Worm (Caenorhabditis elegans) whole organism, young adult: Measurements from ENCODE around the gene nhr-108.
A peak's percentile ranks its signal among the peaks of the same experiment; 100 is the strongest.

Experiments
- B0261.1 ChIP-seq: sonication (generic microtip); optimal IDR thresholded peaks from 2 replicates; lab custom pipeline; 2016; ENCODE audit warnings: mild to moderate bottlenecking, missing genetic modification characterization, moderate library complexity, missing compliant biosample characterization
- B0336.3 ChIP-seq: fragments of 200-800 bp; sonication (Bioruptor generic); IDR thresholded peaks from 2 replicates; pipeline ENCODE4 v1.3.6; 2022; ENCODE audit warnings: missing genetic modification characterization, missing compliant biosample characterization
- F22D6.2 ChIP-seq: sonication (generic microtip); optimal IDR thresholded peaks from 2 replicates; lab custom pipeline; 2016; ENCODE audit warnings: mild to moderate bottlenecking, missing genetic modification characterization, missing compliant biosample characterization
- F37B4.10 ChIP-seq: fragments of 200-800 bp; sonication (Bioruptor generic); IDR thresholded peaks from 2 replicates; pipeline ENCODE4 v1.3.6; 2022; ENCODE audit warnings: missing genetic modification characterization, missing compliant biosample characterization
- F49E8.2 ChIP-seq: sonication (generic microtip); optimal IDR thresholded peaks from 3 replicates; lab custom pipeline; 2017; ENCODE audit warnings: missing genetic modification characterization, mild to moderate bottlenecking, missing compliant biosample characterization, antibody characterized with exemption, moderate library complexity; ENCODE audit not compliant: insufficient read depth
- F55B11.4 ChIP-seq: sonication (generic microtip); optimal IDR thresholded peaks from 2 replicates; lab custom pipeline; 2016; ENCODE audit warnings: missing compliant biosample characterization, missing genetic modification characterization, borderline replicate concordance; ENCODE audit not compliant: insufficient read depth
- F57C9.4 ChIP-seq: sonication (generic microtip); optimal IDR thresholded peaks from 2 replicates; lab custom pipeline; 2017; ENCODE audit warnings: mild to moderate bottlenecking, missing genetic modification characterization, missing compliant biosample characterization
- akir-1 ChIP-seq: fragments of 200-800 bp; sonication (Bioruptor generic); optimal IDR thresholded peaks from 2 replicates; lab custom pipeline; 2018; ENCODE audit warnings: mild to moderate bottlenecking, missing genetic modification characterization, moderate library complexity, missing compliant biosample characterization
- attf-5 ChIP-seq: fragments of 200-800 bp; sonication (Bioruptor generic); optimal IDR thresholded peaks from 2 replicates; lab custom pipeline; 2018; ENCODE audit warnings: mild to moderate bottlenecking, missing genetic modification characterization, missing compliant biosample characterization
- ccch-3 ChIP-seq: fragments of 200-800 bp; sonication (Bioruptor generic); optimal IDR thresholded peaks from 2 replicates; lab custom pipeline; 2018; ENCODE audit warnings: mild to moderate bottlenecking, missing genetic modification characterization, missing compliant biosample characterization
- cebp-1 ChIP-seq, 2 experiments: fragments of 200-800 bp in 1 of 2; sonication (Bioruptor generic) in 1 of 2; sonication (generic microtip) in 1 of 2; IDR thresholded peaks in 1 of 2; optimal IDR thresholded peaks in 1 of 2; 2 replicates each; pipeline versions ENCODE4 v1.3.6 to Lab custom; 2017 to 2022; ENCODE audit warnings: missing compliant biosample characterization in 2 of 2, missing genetic modification characterization in 2 of 2, mild to moderate bottlenecking in 1 of 2, missing genetic modification reagents in 1 of 2, moderate library complexity in 1 of 2
- cebp-2 ChIP-seq: fragments of 200-800 bp; sonication (Bioruptor generic); IDR thresholded peaks from 2 replicates; pipeline ENCODE4 v1.3.6; 2022; ENCODE audit warnings: missing genetic modification characterization, missing compliant biosample characterization
- ceh-100 ChIP-seq: fragments of 200-800 bp; sonication (Bioruptor generic); IDR thresholded peaks from 2 replicates; pipeline ENCODE4 v1.3.6; 2022; ENCODE audit warnings: missing genetic modification reagents, missing genetic modification characterization, missing compliant biosample characterization
- ceh-58 ChIP-seq: fragments of 200-800 bp; sonication (Bioruptor generic); IDR thresholded peaks from 2 replicates; pipeline ENCODE4 v1.3.6; 2022; ENCODE audit warnings: missing genetic modification characterization, missing compliant biosample characterization
- ceh-91 ChIP-seq: fragments of 200-800 bp; sonication (Bioruptor generic); IDR thresholded peaks from 2 replicates; pipeline ENCODE4 v1.3.6; 2022; ENCODE audit warnings: missing genetic modification reagents, missing genetic modification characterization, missing compliant biosample characterization
- hlh-26 ChIP-seq: fragments of 200-800 bp; sonication (Bioruptor generic); conservative IDR thresholded peaks from 2 replicates; pipeline ENCODE4 v1.3.6; 2022; ENCODE audit warnings: missing genetic modification reagents, missing genetic modification characterization, missing compliant biosample characterization
- hmg-1.2 ChIP-seq: fragments of 200-800 bp; sonication (Bioruptor generic); IDR thresholded peaks from 2 replicates; pipeline ENCODE4 v1.3.6; 2022; ENCODE audit warnings: missing genetic modification reagents, missing genetic modification characterization, missing compliant biosample characterization
- lin-35 ChIP-seq, 3 experiments: fragments of 150-350 bp in 2 of 3; sonication (generic microtip) in 1 of 3; optimal IDR thresholded peaks; 2 replicates each; lab custom pipeline; 2014 to 2018; ENCODE audit warnings: missing biosample characterization in 3 of 3, missing genetic modification characterization in 3 of 3, missing genetic modification reagents in 3 of 3
- lsl-1 ChIP-seq: fragments of 200-800 bp; sonication (Bioruptor generic); optimal IDR thresholded peaks from 2 replicates; lab custom pipeline; 2018; ENCODE audit warnings: mild to moderate bottlenecking, missing genetic modification characterization, moderate library complexity, missing compliant biosample characterization
- madf-10 ChIP-seq: sonication (generic microtip); optimal IDR thresholded peaks from 2 replicates; lab custom pipeline; 2016; ENCODE audit warnings: mild to moderate bottlenecking, missing genetic modification characterization, missing compliant biosample characterization
- mcd-1 ChIP-seq: fragments of 200-800 bp; sonication (Bioruptor generic); IDR thresholded peaks from 2 replicates; pipeline ENCODE4 v1.3.6; 2022; ENCODE audit warnings: missing genetic modification reagents, missing genetic modification characterization, missing compliant biosample characterization
- nhr-179 ChIP-seq: sonication (generic microtip); optimal IDR thresholded peaks from 2 replicates; lab custom pipeline; 2016; ENCODE audit warnings: mild to moderate bottlenecking, missing genetic modification characterization, missing compliant biosample characterization
- nhr-80 ChIP-seq: sonication (generic microtip); optimal IDR thresholded peaks from 2 replicates; lab custom pipeline; 2016; ENCODE audit warnings: missing genetic modification characterization, missing compliant biosample characterization
- pha-4 ChIP-seq: fragments of 150-350 bp; sonication (generic microtip); optimal IDR thresholded peaks from 2 replicates; lab custom pipeline; 2014; ENCODE audit warnings: missing biosample characterization, missing genetic modification reagents, missing genetic modification characterization
- repo-1 ChIP-seq: sonication (generic microtip); optimal IDR thresholded peaks from 2 replicates; lab custom pipeline; 2017; ENCODE audit warnings: mild to moderate bottlenecking, missing genetic modification characterization, missing compliant biosample characterization
- snpc-1.3 ChIP-seq: sonication (generic microtip); optimal IDR thresholded peaks from 2 replicates; lab custom pipeline; 2017; ENCODE audit warnings: missing genetic modification characterization, mild to moderate bottlenecking, missing compliant biosample characterization, antibody characterized with exemption, moderate library complexity, missing genotype, missing genetic modification reagents; ENCODE audit not compliant: insufficient read depth
- tlf-1 ChIP-seq: fragments of 200-800 bp; sonication (Bioruptor generic); optimal IDR thresholded peaks from 2 replicates; lab custom pipeline; 2018; ENCODE audit warnings: mild to moderate bottlenecking, missing genetic modification characterization, missing compliant biosample characterization
- xnd-1 ChIP-seq: sonication (generic microtip); optimal IDR thresholded peaks from 2 replicates; lab custom pipeline; 2016; ENCODE audit warnings: missing genotype, missing genetic modification reagents, missing genetic modification characterization, missing compliant biosample characterization
- zim-3 ChIP-seq: sonication (generic microtip); optimal IDR thresholded peaks from 2 replicates; lab custom pipeline; 2017; ENCODE audit warnings: mild to moderate bottlenecking, missing genetic modification characterization, moderate library complexity, missing compliant biosample characterization
- ztf-26 ChIP-seq: sonication (generic microtip); optimal IDR thresholded peaks from 2 replicates; lab custom pipeline; 2017; ENCODE audit warnings: missing genetic modification characterization, missing compliant biosample characterization
- ztf-28 ChIP-seq: fragments of 200-800 bp; sonication (Bioruptor generic); IDR thresholded peaks from 2 replicates; pipeline ENCODE4 v1.3.6; 2022; ENCODE audit warnings: missing genetic modification reagents, missing genetic modification characterization, missing compliant biosample characterization

nhr-108 gene

ce11 chrV:15967542-15967941 is 43.3 kb upstream of the nhr-108 start, which contains the start of gene sri-1:
Gene sri-1, minus strand, starts transcription at chrV:15967642.
- no peak for TF ChIP-seq cebp-2 (GFP tag; lab: Robert Waterston, UW)
- TF ChIP-seq ccch-3 (GFP tag; lab: Kevin White, UChicago) = no peak
- no peak for TF ChIP-seq nhr-179 (tag; lab: Kevin White, UChicago)
- TF ChIP-seq lsl-1 (GFP tag; lab: Kevin White, UChicago) = no peak
- no peak for TF ChIP-seq F57C9.4

ce11 chrV:15965114-15965513 is 40.8 kb upstream of the nhr-108 start, which contains the start of gene sri-2:
Gene sri-2, minus strand, starts transcription at chrV:15965214.
- TF ChIP-seq hlh-26 (GFP tag; lab: Robert Waterston, UW) = no peak
- no peak for TF ChIP-seq F37B4.10 (GFP tag; lab: Robert Waterston, UW)
- no peak for TF ChIP-seq cebp-1 (GFP tag; IDR thresholded peaks at IDR 0.05; lab: Robert Waterston, UW)
- TF ChIP-seq cebp-1 (tag; optimal IDR thresholded peaks at IDR 0.05; lab: Kevin White, UChicago) = no peak
- TF ChIP-seq F49E8.2 (tag; lab: Kevin White, UChicago) = no peak
- TF ChIP-seq B0336.3 (GFP tag; lab: Robert Waterston, UW) = no peak
- no peak for TF ChIP-seq ztf-28 (GFP tag; lab: Robert Waterston, UW)
- no peak for TF ChIP-seq tlf-1 (GFP tag; lab: Kevin White, UChicago)
- no peak for TF ChIP-seq ceh-91
- no peak for TF ChIP-seq mcd-1 (GFP tag; lab: Robert Waterston, UW)
- no peak for TF ChIP-seq pha-4 (tag; lab: Kevin White, UChicago)
- TF ChIP-seq, all 124 proteins: peak for 0

- TF ChIP-seq repo-1 (tag; lab: Kevin White, UChicago) (no peak), hmg-1.2 (GFP tag; lab: Robert Waterston, UW) (peak; percentile 70; the same call in 1 of the 2 replicates)
These were observed 35.2 kb upstream of the nhr-108 start for ce11 chrV:15959456-15959855.

- TF ChIP-seq nhr-80 (no peak), lin-35 (GFP tag; optimal IDR thresholded peaks at IDR 0.05; lab: Kevin White, UChicago) (no peak), snpc-1.3 (tag; lab: Kevin White, UChicago) (no peak), hlh-26 (GFP tag; lab: Robert Waterston, UW) (no peak)
These were observed 32.8 kb upstream of the nhr-108 start, which contains the start of gene F36G9.3 for ce11 chrV:15957098-15957497. Gene F36G9.3, plus strand, starts transcription at chrV:15957398.

ce11 chrV:15955497-15955896 is 31.2 kb upstream of the nhr-108 start, which contains the start of gene srh-186:
Gene srh-186, plus strand, starts transcription at chrV:15955797.
- TF ChIP-seq madf-10 = no peak
- no peak for TF ChIP-seq ztf-26 (tag; lab: Kevin White, UChicago)
- no peak for TF ChIP-seq akir-1 (GFP tag; lab: Kevin White, UChicago)
- TF ChIP-seq, all 124 proteins: peak for 0

- TF ChIP-seq ceh-58 (GFP tag; lab: Robert Waterston, UW) = no peak
- TF ChIP-seq F55B11.4 (tag; lab: Kevin White, UChicago) = no peak
- TF ChIP-seq F57C9.4 = no peak
These were observed 30.7 kb upstream of the nhr-108 start, which contains the start of gene srw-57 for ce11 chrV:15954932-15955331. Gene srw-57, minus strand, starts transcription at chrV:15955032.

- TF ChIP-seq F22D6.2 (tag; lab: Kevin White, UChicago) (no peak), xnd-1 (tag; lab: Kevin White, UChicago) (no peak), zim-3 (tag; lab: Kevin White, UChicago) (no peak), B0261.1 (tag; lab: Kevin White, UChicago) (no peak), ceh-100 (no peak), attf-5 (GFP tag; lab: Kevin White, UChicago) (no peak)
These were observed 28.5 kb upstream of the nhr-108 start, which contains the start of gene srw-56 for ce11 chrV:15952762-15953161. Gene srw-56, minus strand, starts transcription at chrV:15952862.
